Worm (Caenorhabditis elegans) whole organism, dauer: Measurements from ENCODE around the gene ZK593.2.

Source experiments
- unc-62 ChIP-seq: sonication (generic microtip); optimal IDR thresholded peaks from 2 replicates; lab custom pipeline; 2017; ENCODE audit warnings: missing biosample characterization, missing genetic modification reagents, missing genetic modification characterization

The ZK593.2 gene

ce11 chrIV:10913081-10913480, at the start of gene ZK593.2:
ZK593.2 (plus strand) TSS chrIV:10913381.
- no peak for TF ChIP-seq unc-62 (GFP tag; lab: Kevin White, UChicago)

ce11 chrIV:10864031-10864430, 49.1 kb upstream of the ZK593.2 start, which contains the start of gene nish-1:
nish-1 (plus strand) TSS chrIV:10864331.
- no peak for TF ChIP-seq unc-62 (GFP tag; lab: Kevin White, UChicago)

ce11 chrIV:10867370-10868146, 45.6 kb upstream of the ZK593.2 start:
- TF ChIP-seq unc-62 (GFP tag; lab: Kevin White, UChicago) = no peak

ce11 chrIV:10868629-10869251, 44.4 kb upstream of the ZK593.2 start, which contains the start of gene F13E9.11:
F13E9.11 (minus strand) TSS chrIV:10869135.
- TF ChIP-seq unc-62 (GFP tag; lab: Kevin White, UChicago) = no peak

ce11 chrIV:10869642-10870041, 43.5 kb upstream of the ZK593.2 start:
- no peak for TF ChIP-seq unc-62 (GFP tag; lab: Kevin White, UChicago)

ce11 chrIV:10870158-10870557, 43.0 kb upstream of the ZK593.2 start:
- TF ChIP-seq unc-62 (GFP tag; lab: Kevin White, UChicago) = no peak

ce11 chrIV:10874527-10874926, 38.7 kb upstream of the ZK593.2 start, which contains the start of gene F13E9.12:
F13E9.12 (minus strand) TSS chrIV:10874627.
- no peak for TF ChIP-seq unc-62 (GFP tag; lab: Kevin White, UChicago)

- TF ChIP-seq unc-62 (GFP tag; lab: Kevin White, UChicago) = no peak
Measured at ce11 chrIV:10876844-10877243, 36.3 kb upstream of the ZK593.2 start, which contains the start of gene fipr-14. fipr-14 (plus strand) TSS chrIV:10877144.

ce11 chrIV:10879542-10879941, 33.6 kb upstream of the ZK593.2 start, which contains the start of gene sdz-13:
sdz-13 (minus strand) TSS chrIV:10879642.
- TF ChIP-seq unc-62 (GFP tag; lab: Kevin White, UChicago) = no peak

- TF ChIP-seq unc-62 (GFP tag; lab: Kevin White, UChicago) = no peak
Measured at ce11 chrIV:10880264-10880663, 32.9 kb upstream of the ZK593.2 start, which contains the start of gene fipr-15. fipr-15 (plus strand) TSS chrIV:10880564.

- TF ChIP-seq unc-62 (GFP tag; lab: Kevin White, UChicago) = no peak
Measured at ce11 chrIV:10881230-10881629, 32.0 kb upstream of the ZK593.2 start, which contains the start of gene F13E9.13. F13E9.13 (plus strand) TSS chrIV:10881546.

ce11 chrIV:10884263-10884662, 28.9 kb upstream of the ZK593.2 start, which contains the start of gene F13E9.5:
F13E9.5 (minus strand) TSS chrIV:10884363.
- no peak for TF ChIP-seq unc-62 (GFP tag; lab: Kevin White, UChicago)

ce11 chrIV:10885915-10886314, 27.3 kb upstream of the ZK593.2 start, which contains the start of gene srlf-11:
srlf-11 (minus strand) TSS chrIV:10886015.
- no peak for TF ChIP-seq unc-62 (GFP tag; lab: Kevin White, UChicago)

- TF ChIP-seq unc-62 (GFP tag; lab: Kevin White, UChicago) = no peak
Measured at ce11 chrIV:10887285-10887684, 25.9 kb upstream of the ZK593.2 start, which contains the start of gene F13E9.16. F13E9.16 (minus strand) TSS chrIV:10887385.

- TF ChIP-seq unc-62 (GFP tag; lab: Kevin White, UChicago) = no peak
Measured at ce11 chrIV:10889820-10890462, 23.2 kb upstream of the ZK593.2 start, which contains the start of gene F13E9.15. F13E9.15 (minus strand) TSS chrIV:10889870.
